Worm (Caenorhabditis elegans) whole organism, young adult: ENCODE data around the gene fbxa-141.

Experiments
- F39B2.1 ChIP-seq: fragments of 200-800 bp; sonication (Bioruptor generic); IDR thresholded peaks from 2 replicates; pipeline ENCODE4 v1.3.6; 2022; ENCODE audit warnings: missing genetic modification reagents, missing genetic modification characterization, missing compliant biosample characterization
- F55B11.4 ChIP-seq: sonication (generic microtip); optimal IDR thresholded peaks from 2 replicates; lab custom pipeline; 2016; ENCODE audit warnings: missing compliant biosample characterization, missing genetic modification characterization, borderline replicate concordance; ENCODE audit not compliant: insufficient read depth
- F57C9.4 ChIP-seq: sonication (generic microtip); optimal IDR thresholded peaks from 2 replicates; lab custom pipeline; 2017; ENCODE audit warnings: mild to moderate bottlenecking, missing genetic modification characterization, missing compliant biosample characterization
- attf-3 ChIP-seq: fragments of 200-800 bp; sonication (Bioruptor generic); conservative IDR thresholded peaks from 2 replicates; pipeline ENCODE4 v1.3.6; 2022; ENCODE audit warnings: missing genetic modification reagents, missing genetic modification characterization, missing compliant biosample characterization
- ceh-79 ChIP-seq: sonication (generic microtip); optimal IDR thresholded peaks from 2 replicates; lab custom pipeline; 2017; ENCODE audit warnings: mild to moderate bottlenecking, missing genetic modification characterization, missing compliant biosample characterization
- egl-18 ChIP-seq: fragments of 200-800 bp; sonication (Bioruptor generic); IDR thresholded peaks from 2 replicates; pipeline ENCODE4 v1.3.6; 2022; ENCODE audit warnings: missing genetic modification reagents, missing genetic modification characterization, missing compliant biosample characterization
- hrde-1 ChIP-seq: sonication (generic microtip); optimal IDR thresholded peaks from 2 replicates; lab custom pipeline; 2016; ENCODE audit warnings: missing genetic modification characterization, mild to moderate bottlenecking, missing compliant biosample characterization, moderate library complexity, missing genotype, missing genetic modification reagents, borderline replicate concordance
- nhr-80 ChIP-seq: sonication (generic microtip); optimal IDR thresholded peaks from 2 replicates; lab custom pipeline; 2016; ENCODE audit warnings: missing genetic modification characterization, missing compliant biosample characterization
- nhr-90 ChIP-seq: sonication (generic microtip); optimal IDR thresholded peaks from 2 replicates; lab custom pipeline; 2016; ENCODE audit warnings: missing genotype, mild to moderate bottlenecking, missing genetic modification characterization, missing compliant biosample characterization
- snpc-1.3 ChIP-seq: sonication (generic microtip); optimal IDR thresholded peaks from 2 replicates; lab custom pipeline; 2017; ENCODE audit warnings: missing genetic modification characterization, mild to moderate bottlenecking, missing compliant biosample characterization, antibody characterized with exemption, moderate library complexity, missing genotype, missing genetic modification reagents; ENCODE audit not compliant: insufficient read depth
- snpc-4 ChIP-seq, 5 experiments: fragments of 150-350 bp in 1 of 5; sonication (generic microtip) in 4 of 5; optimal IDR thresholded peaks; 2 replicates each; lab custom pipeline; 2014 to 2018; ENCODE audit warnings: missing genetic modification characterization in 5 of 5, missing biosample characterization in 3 of 5, antibody characterized with exemption in 2 of 5, mild to moderate bottlenecking in 2 of 5, missing compliant biosample characterization in 2 of 5, missing genotype in 2 of 5, moderate library complexity in 2 of 5, missing genetic modification reagents in 1 of 5
- zfh-2 ChIP-seq: fragments of 200-800 bp; sonication (Bioruptor generic); conservative IDR thresholded peaks from 2 replicates; pipeline ENCODE4 v1.3.6; 2022; ENCODE audit warnings: missing genetic modification reagents, missing genetic modification characterization, missing compliant biosample characterization
- ztf-18 ChIP-seq: sonication (generic microtip); optimal IDR thresholded peaks from 2 replicates; lab custom pipeline; 2016; ENCODE audit warnings: missing genotype, mild to moderate bottlenecking, missing genetic modification characterization, missing compliant biosample characterization

- no peak for TF ChIP-seq nhr-80
- TF ChIP-seq snpc-4 (GFP tag; optimal IDR thresholded peaks at IDR 0.05; lab: Kevin White, UChicago): no peak
- TF ChIP-seq snpc-4 (tag; optimal IDR thresholded peaks at IDR 0.05; lab: Kevin White, UChicago): no peak
- no peak for TF ChIP-seq F55B11.4 (tag; lab: Kevin White, UChicago)
- no peak for TF ChIP-seq zfh-2 (GFP tag; lab: Robert Waterston, UW)
- TF ChIP-seq nhr-90: no peak
- TF ChIP-seq snpc-1.3 (tag; lab: Kevin White, UChicago): no peak
- TF ChIP-seq attf-3: no peak
- TF ChIP-seq F39B2.1: no peak
- TF ChIP-seq egl-18 (GFP tag; lab: Robert Waterston, UW): no peak
- no peak for TF ChIP-seq ceh-79
- TF ChIP-seq ztf-18 (tag; lab: Kevin White, UChicago): no peak
- no peak for TF ChIP-seq F57C9.4 (tag; lab: Kevin White, UChicago)
- TF ChIP-seq hrde-1 (tag; lab: Kevin White, UChicago): no peak
Observed at ce11 chrX:14495785-14496184, 16.9 kb downstream of the fbxa-141 start, which contains the start of gene ztf-14.
